Fruit fly (Drosophila melanogaster) whole organism, embryonic: ENCODE measurements around the gene kraken.
A peak's percentile ranks its signal among the peaks of the same experiment; 100 is the strongest.

Experiments
- Antp ChIP-seq: fragments of 200-800 bp; sonication (Bioruptor generic); optimal IDR thresholded peaks from 3 replicates; lab custom pipeline; 2016; ENCODE audit warnings: missing biosample characterization, missing genetic modification characterization
- Atf6 ChIP-seq: fragments of 200-800 bp; sonication (Bioruptor generic); IDR thresholded peaks from 2 replicates; pipeline ENCODE4 v1.3.6; 2022; ENCODE audit warnings: missing biosample characterization, missing genetic modification characterization
- Bdp1 ChIP-seq: fragments of 200-800 bp; sonication (Bioruptor generic); optimal IDR thresholded peaks from 3 replicates; lab custom pipeline; 2016; ENCODE audit warnings: missing biosample characterization, missing genetic modification characterization
- CG10209 ChIP-seq: fragments of 200-800 bp; sonication (Bioruptor generic); optimal IDR thresholded peaks from 3 replicates; lab custom pipeline; 2017; ENCODE audit warnings: missing biosample characterization, mild to moderate bottlenecking, missing genetic modification characterization, missing genetic modification reagents
- CG10979 ChIP-seq: fragments of 200-800 bp; sonication (Bioruptor generic); optimal IDR thresholded peaks from 2 replicates; lab custom pipeline; 2018; ENCODE audit warnings: missing biosample characterization, mild to moderate bottlenecking, missing genetic modification characterization, moderate library complexity
- CG11247 ChIP-seq: fragments of 200-800 bp; sonication (Bioruptor generic); IDR thresholded peaks from 2 replicates; pipeline ENCODE4 v1.3.6; 2022; ENCODE audit warnings: missing biosample characterization, missing genetic modification characterization
- CG11398 ChIP-seq: fragments of 200-800 bp; sonication (Bioruptor generic); optimal IDR thresholded peaks from 2 replicates; lab custom pipeline; 2016; ENCODE audit warnings: missing biosample characterization, missing genetic modification characterization
- CG11504 ChIP-seq: fragments of 200-800 bp; sonication (Bioruptor generic); optimal IDR thresholded peaks from 3 replicates; lab custom pipeline; 2019; ENCODE audit warnings: missing biosample characterization, mild to moderate bottlenecking, missing genetic modification characterization, moderate library complexity
- CG1233 ChIP-seq: fragments of 200-800 bp; sonication (Bioruptor generic); optimal IDR thresholded peaks from 4 replicates; lab custom pipeline; 2018; ENCODE audit warnings: missing biosample characterization, mild to moderate bottlenecking, missing genetic modification characterization
- CG15269 ChIP-seq: fragments of 200-800 bp; sonication (Bioruptor generic); optimal IDR thresholded peaks from 2 replicates; lab custom pipeline; 2018; ENCODE audit warnings: missing biosample characterization, mild to moderate bottlenecking, missing genetic modification characterization, moderate library complexity
- CG15601 ChIP-seq: fragments of 200-800 bp; sonication (Bioruptor generic); optimal IDR thresholded peaks from 3 replicates; lab custom pipeline; 2019; ENCODE audit warnings: missing biosample characterization, mild to moderate bottlenecking, missing genetic modification characterization, moderate library complexity
- CG17328 ChIP-seq: fragments of 200-800 bp; sonication (Bioruptor generic); IDR thresholded peaks from 2 replicates; pipeline ENCODE4 v1.3.6; 2022; ENCODE audit warnings: missing biosample characterization, missing genetic modification characterization
- CG2202 ChIP-seq: fragments of 200-800 bp; sonication (Bioruptor generic); optimal IDR thresholded peaks from 2 replicates; lab custom pipeline; 2018; ENCODE audit warnings: missing biosample characterization, mild to moderate bottlenecking, missing genetic modification characterization
- CG30403 ChIP-seq: fragments of 200-800 bp; sonication (Bioruptor generic); optimal IDR thresholded peaks from 3 replicates; lab custom pipeline; 2016; ENCODE audit warnings: missing biosample characterization, missing genetic modification characterization
- CG5180 ChIP-seq: fragments of 200-800 bp; sonication (Bioruptor generic); optimal IDR thresholded peaks from 3 replicates; lab custom pipeline; 2017; ENCODE audit warnings: missing biosample characterization, missing genetic modification characterization, mild to moderate bottlenecking, moderate library complexity, missing genetic modification reagents
- CG6813 ChIP-seq: fragments of 200-800 bp; sonication (Bioruptor generic); optimal IDR thresholded peaks from 2 replicates; lab custom pipeline; 2017; ENCODE audit warnings: missing biosample characterization, missing genetic modification characterization, mild to moderate bottlenecking, moderate library complexity, missing genetic modification reagents
- CG8924 ChIP-seq: fragments of 200-800 bp; optimal IDR thresholded peaks from 3 replicates; lab custom pipeline; 2019; ENCODE audit warnings: missing biosample characterization, mild to moderate bottlenecking, missing genetic modification characterization, moderate library complexity
- CG9932 ChIP-seq: fragments of 200-800 bp; sonication (Bioruptor generic); IDR thresholded peaks from 2 replicates; pipeline ENCODE4 v1.3.6; 2022; ENCODE audit warnings: missing biosample characterization, missing genetic modification characterization
- CrebB ChIP-seq: fragments of 200-800 bp; sonication (Bioruptor generic); optimal IDR thresholded peaks from 3 replicates; lab custom pipeline; 2018; ENCODE audit warnings: missing biosample characterization, mild to moderate bottlenecking, missing genetic modification characterization
- Deaf1 ChIP-seq: fragments of 200-800 bp; optimal IDR thresholded peaks from 3 replicates; lab custom pipeline; 2019; ENCODE audit warnings: missing biosample characterization, mild to moderate bottlenecking, missing genetic modification characterization, moderate library complexity
- Dek ChIP-seq: fragments of 200-800 bp; sonication (Bioruptor generic); optimal IDR thresholded peaks from 3 replicates; lab custom pipeline; 2019; ENCODE audit warnings: missing biosample characterization, mild to moderate bottlenecking, missing genetic modification characterization, moderate library complexity
- Dip3 ChIP-seq: fragments of 200-800 bp; sonication (Bioruptor generic); optimal IDR thresholded peaks from 3 replicates; lab custom pipeline; 2016; ENCODE audit warnings: missing biosample characterization, missing genetic modification characterization
- Eip74EF ChIP-seq, 2 experiments: fragments of 200-800 bp in 1 of 2; fragments of >200 bp in 1 of 2; sonication (Bioruptor generic) in 1 of 2; optimal IDR thresholded peaks; 2 replicates each; lab custom pipeline; 2017 to 2019; ENCODE audit warnings: missing biosample characterization in 2 of 2, missing genetic modification characterization in 2 of 2, mild to moderate bottlenecking in 1 of 2, moderate library complexity in 1 of 2
- Elba2 ChIP-seq: fragments of 200-800 bp; sonication (Bioruptor generic); optimal IDR thresholded peaks from 3 replicates; lab custom pipeline; 2016; ENCODE audit warnings: missing biosample characterization, missing genetic modification characterization
- Hmr ChIP-seq: fragments of 200-800 bp; sonication (Bioruptor generic); optimal IDR thresholded peaks from 3 replicates; lab custom pipeline; 2017; ENCODE audit warnings: mild to moderate bottlenecking, missing biosample characterization, missing genetic modification reagents, missing genetic modification characterization
- MBD-R2 ChIP-seq: fragments of 200-800 bp; sonication (Bioruptor generic); IDR thresholded peaks from 2 replicates; pipeline ENCODE4 v1.3.6; 2022; ENCODE audit warnings: missing biosample characterization, missing genetic modification characterization
- Max ChIP-seq: fragments of 200-800 bp; sonication (Bioruptor generic); optimal IDR thresholded peaks from 2 replicates; lab custom pipeline; 2016; ENCODE audit warnings: missing biosample characterization, mild to moderate bottlenecking, missing genetic modification characterization
- Mrtf ChIP-seq: fragments of 200-800 bp; sonication (Bioruptor generic); IDR thresholded peaks from 3 replicates; pipeline ENCODE4 v1.3.6; 2022; ENCODE audit warnings: missing biosample characterization, missing genetic modification characterization
- Rx ChIP-seq: fragments of 200-800 bp; sonication (Bioruptor generic); IDR thresholded peaks from 2 replicates; pipeline ENCODE4 v1.3.6; 2022; ENCODE audit warnings: missing biosample characterization, missing genetic modification characterization
- al ChIP-seq: fragments of 200-800 bp; sonication (Bioruptor generic); IDR thresholded peaks from 2 replicates; pipeline ENCODE4 v1.3.6; 2022; ENCODE audit warnings: missing biosample characterization, missing genetic modification characterization
- bab2 ChIP-seq: fragments of 200-800 bp; sonication (Bioruptor generic); optimal IDR thresholded peaks from 2 replicates; lab custom pipeline; 2016; ENCODE audit warnings: missing biosample characterization, missing genetic modification characterization
- bbx ChIP-seq: fragments of 200-800 bp; sonication (Bioruptor generic); IDR thresholded peaks from 2 replicates; pipeline ENCODE4 v1.3.6; 2022; ENCODE audit warnings: missing biosample characterization, missing genetic modification characterization; ENCODE audit not compliant: partially characterized antibody
- chn ChIP-seq: fragments of 200-800 bp; sonication (Bioruptor generic); optimal IDR thresholded peaks from 2 replicates; lab custom pipeline; 2016; ENCODE audit warnings: missing biosample characterization, missing genetic modification characterization
- cwo ChIP-seq: fragments of 200-800 bp; sonication (Bioruptor generic); optimal IDR thresholded peaks from 3 replicates; lab custom pipeline; 2017; ENCODE audit warnings: missing biosample characterization, missing genetic modification characterization, mild to moderate bottlenecking, moderate library complexity, missing genetic modification reagents
- dysf ChIP-seq: fragments of 200-800 bp; sonication (Bioruptor generic); IDR thresholded peaks from 3 replicates; pipeline ENCODE4 v1.3.6; 2022; ENCODE audit warnings: missing biosample characterization, missing genetic modification characterization
- en ChIP-seq: fragments of 200-800 bp; sonication (Bioruptor generic); optimal IDR thresholded peaks from 2 replicates; lab custom pipeline; 2016; ENCODE audit warnings: missing biosample characterization, missing genetic modification characterization
- esg ChIP-seq: fragments of 200-800 bp; sonication (Bioruptor generic); conservative IDR thresholded peaks from 2 replicates; pipeline ENCODE4 v1.3.6; 2022; ENCODE audit warnings: missing biosample characterization, missing genetic modification characterization
- eyg ChIP-seq: fragments of 200-800 bp; sonication (Bioruptor generic); optimal IDR thresholded peaks from 3 replicates; lab custom pipeline; 2016; ENCODE audit warnings: missing biosample characterization, missing genetic modification characterization
- fu2 ChIP-seq: fragments of 200-800 bp; sonication (Bioruptor generic); optimal IDR thresholded peaks from 2 replicates; lab custom pipeline; 2016; ENCODE audit warnings: missing biosample characterization, missing genetic modification characterization
- grn ChIP-seq: fragments of 200-800 bp; sonication (Bioruptor generic); optimal IDR thresholded peaks from 3 replicates; lab custom pipeline; 2017; ENCODE audit warnings: missing biosample characterization, missing genetic modification characterization
- maf-S ChIP-seq: fragments of 200-800 bp; sonication (Bioruptor generic); optimal IDR thresholded peaks from 2 replicates; lab custom pipeline; 2016; ENCODE audit warnings: missing biosample characterization, missing genetic modification characterization
- nerfin-1 ChIP-seq: fragments of 200-800 bp; sonication (Bioruptor generic); optimal IDR thresholded peaks from 3 replicates; lab custom pipeline; 2019; ENCODE audit warnings: missing biosample characterization, mild to moderate bottlenecking, missing genetic modification characterization, moderate library complexity
- odd ChIP-seq: fragments of 200-800 bp; sonication (Bioruptor generic); optimal IDR thresholded peaks from 2 replicates; lab custom pipeline; 2017; ENCODE audit warnings: missing biosample characterization, mild to moderate bottlenecking, missing genetic modification characterization
- otp ChIP-seq: fragments of 200-800 bp; sonication (Bioruptor generic); IDR thresholded peaks from 3 replicates; pipeline ENCODE4, ENCODE4 v1.3.6; 2022; ENCODE audit warnings: missing biosample characterization, missing genetic modification characterization
- salm ChIP-seq: fragments of 200-800 bp; sonication (Bioruptor generic); optimal IDR thresholded peaks from 2 replicates; lab custom pipeline; 2018; ENCODE audit warnings: missing biosample characterization, mild to moderate bottlenecking, missing genetic modification characterization
- tgo ChIP-seq: fragments of 200-800 bp; sonication (Bioruptor generic); IDR thresholded peaks from 3 replicates; pipeline ENCODE4 v1.3.6; 2022; ENCODE audit warnings: missing biosample characterization, missing genetic modification characterization
- tll ChIP-seq, 2 experiments: fragments of 200-800 bp in 1 of 2; fragments of >200 bp in 1 of 2; sonication (Bioruptor generic) in 1 of 2; optimal IDR thresholded peaks; 2 replicates each; lab custom pipeline; 2017 to 2019; ENCODE audit warnings: missing biosample characterization in 2 of 2, missing genetic modification characterization in 2 of 2, mild to moderate bottlenecking in 1 of 2, moderate library complexity in 1 of 2
- ttk ChIP-seq: fragments of 200-800 bp; sonication (Bioruptor generic); IDR thresholded peaks from 2 replicates; pipeline ENCODE4 v2.1.2; 2022; ENCODE audit warnings: missing biosample characterization, missing genetic modification characterization
- tup ChIP-seq: fragments of 200-800 bp; sonication (Bioruptor generic); optimal IDR thresholded peaks from 2 replicates; lab custom pipeline; 2016; ENCODE audit warnings: missing biosample characterization, mild to moderate bottlenecking, missing genetic modification characterization, moderate library complexity

The kraken gene

DNA sequence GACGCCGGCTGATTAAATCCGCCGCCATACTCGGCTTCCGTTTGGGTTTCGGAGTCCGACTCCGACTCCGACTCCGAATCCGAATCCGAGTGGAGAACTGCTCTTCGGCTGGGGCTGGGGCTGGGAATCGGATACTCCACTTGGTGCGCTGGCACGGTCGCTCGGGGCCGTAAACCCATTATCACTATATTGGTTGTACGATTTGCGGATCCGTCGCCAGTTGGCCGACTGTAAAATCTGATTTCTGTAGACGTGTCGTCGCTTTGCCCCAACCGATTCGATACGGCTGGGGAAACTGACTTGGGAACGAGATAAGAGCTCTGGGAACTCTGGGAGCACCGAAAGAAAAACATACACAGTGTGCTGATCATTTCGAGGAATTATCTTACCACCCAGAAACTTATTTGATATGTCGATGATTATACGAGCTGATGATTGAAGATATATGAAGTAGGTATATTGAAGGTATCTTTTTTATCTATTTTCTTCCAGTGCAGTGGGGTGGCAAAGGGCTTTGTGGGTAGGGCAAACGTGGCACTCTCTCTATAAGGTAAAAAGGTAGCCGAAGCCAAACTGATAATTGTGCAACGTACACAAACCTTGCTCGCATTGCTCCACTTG, 5.4 kb downstream of the kraken start (continued):
- TF ChIP-seq CG2202 (tag; lab: Kevin White, UChicago) (no peak), cwo (GFP tag; lab: Kevin White, UChicago) (peak; percentile 27), Hmr (GFP tag; lab: Kevin White, UChicago) (peak; percentile 56), otp (GFP tag; lab: Robert Waterston, UW) (peak; percentile 73), Max (GFP tag; lab: Kevin White, UChicago) (no peak), odd (GFP tag; lab: Kevin White, UChicago) (peak; percentile 46), Eip74EF (GFP tag; optimal IDR thresholded peaks at IDR 0.05; lab: Kevin White, UChicago) (peak in 1 of 2 experiments; percentile 45), CG15269 (tag; lab: Kevin White, UChicago) (peak; percentile 73), CG1233 (GFP tag; lab: Kevin White, UChicago) (peak; percentile 25), CG15601 (tag; lab: Kevin White, UChicago) (peak; percentile 20), tll (GFP tag; optimal IDR thresholded peaks at IDR 0.05; lab: Kevin White, UChicago) (no peak), salm (tag; lab: Kevin White, UChicago) (peak; percentile 33), CG11398 (GFP tag; lab: Kevin White, UChicago) (peak; percentile 9), CG30403 (peak; percentile 64), CG10979 (peak; percentile 58), CrebB (tag; lab: Kevin White, UChicago) (peak; percentile 16), CG5180 (GFP tag; lab: Kevin White, UChicago) (peak; percentile 0), Dek (tag; lab: Kevin White, UChicago) (peak; percentile 33), Mrtf (GFP tag; lab: Robert Waterston, UW) (peak; percentile 44; the same call in 1 of the 3 replicates), fu2 (GFP tag; lab: Kevin White, UChicago) (peak; percentile 16), eyg (GFP tag; lab: Kevin White, UChicago) (peak; percentile 20), Rx (GFP tag; lab: Robert Waterston, UW) (peak; percentile 47; the same call in 1 of the 2 replicates), Bdp1 (GFP tag; lab: Kevin White, UChicago) (peak; percentile 14), bbx (no peak), CG17328 (GFP tag; lab: Robert Waterston, UW) (peak; percentile 70), CG11247 (GFP tag; lab: Robert Waterston, UW) (0 out of 2 replicates have a peak, but pooled peaks have one; percentile 26), CG8924 (tag; lab: Kevin White, UChicago) (peak; percentile 73), en (peak; percentile 48), dysf (GFP tag; lab: Robert Waterston, UW) (peak; percentile 71), ttk (peak; percentile 59), bab2 (peak; percentile 30), esg (GFP tag; lab: Robert Waterston, UW) (peak; percentile 61), tup (GFP tag; lab: Kevin White, UChicago) (peak; percentile 24), CG10209 (peak; percentile 47), maf-S (GFP tag; lab: Kevin White, UChicago) (peak; percentile 8), grn (peak; percentile 9), CG11504 (tag; lab: Kevin White, UChicago) (peak; percentile 68), Atf6 (peak; percentile 75; the same call in 1 of the 2 replicates), tgo (peak; percentile 62), CG9932 (peak; percentile 58), Deaf1 (peak; percentile 62), chn (GFP tag; lab: Kevin White, UChicago) (peak; percentile 57), nerfin-1 (peak; percentile 16), MBD-R2 (GFP tag; lab: Robert Waterston, UW) (no peak), Antp (GFP tag; lab: Kevin White, UChicago) (peak; percentile 43), Elba2 (GFP tag; lab: Kevin White, UChicago) (no peak), CG6813 (peak; percentile 41), al (GFP tag; lab: Robert Waterston, UW) (no peak), Dip3 (peak; percentile 11)
